Fruit fly (Drosophila melanogaster): ENCODE results near the gene Dys.

DNA sequence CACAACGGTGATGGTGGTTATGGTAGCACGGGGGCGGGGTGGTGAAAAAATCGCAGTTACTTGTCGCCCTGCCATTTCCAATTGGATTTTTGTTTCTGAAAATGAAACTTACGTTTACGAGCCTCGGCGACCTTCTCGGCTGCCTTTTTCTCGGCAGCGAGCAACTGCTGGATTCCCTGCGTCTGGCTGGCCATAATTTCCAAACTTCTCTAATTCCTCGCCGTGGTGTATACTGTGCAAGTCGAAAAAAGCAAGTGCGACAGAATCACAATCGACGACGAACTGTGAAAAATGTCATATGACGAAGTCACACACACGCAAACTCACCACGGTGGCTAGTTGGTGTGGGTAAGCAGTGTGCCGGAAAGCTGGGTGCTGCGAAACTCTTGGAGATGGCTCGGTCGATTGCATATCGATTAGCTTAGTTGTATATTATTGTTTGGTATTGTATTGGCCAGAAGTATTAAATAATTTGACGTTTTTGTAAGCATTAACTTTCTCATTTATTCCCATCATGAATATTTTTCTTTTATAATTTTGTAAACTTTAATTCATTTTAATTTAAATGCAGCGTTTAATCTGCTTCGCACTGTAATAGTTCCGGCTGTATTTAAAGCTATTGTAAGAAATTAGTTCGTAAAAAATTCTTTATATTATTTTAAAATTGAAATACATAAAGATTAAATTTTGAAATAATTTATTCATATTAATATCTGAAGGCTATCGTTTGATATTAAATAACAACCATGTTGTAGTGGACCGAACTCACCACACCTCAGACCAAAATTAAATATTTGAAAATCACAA is 183.4 kb downstream of the Dys start, which contains the start of gene Vha13:
- no peak for TF ChIP-seq CTCF (optimal IDR thresholded peaks at IDR 0.05)
- no peak for TF ChIP-seq CG8478 (optimal IDR thresholded peaks at IDR 0.05)

Measured in S2 (cell line).